Fruit fly (Drosophila melanogaster) whole organism, embryonic: ENCODE measurements around the gene br.

Source experiments
- Abd-B ChIP-seq: fragments of 200-800 bp; sonication (Bioruptor generic); optimal IDR thresholded peaks from 2 replicates; lab custom pipeline; 2018; ENCODE audit warnings: missing biosample characterization, mild to moderate bottlenecking, missing genetic modification characterization, moderate library complexity
- Atf-2 ChIP-seq: fragments of 200-800 bp; sonication (Bioruptor generic); optimal IDR thresholded peaks from 2 replicates; lab custom pipeline; 2016; ENCODE audit warnings: missing biosample characterization, missing genetic modification characterization
- CG10565 ChIP-seq: fragments of 200-800 bp; sonication (Bioruptor generic); optimal IDR thresholded peaks from 3 replicates; lab custom pipeline; 2016; ENCODE audit warnings: missing biosample characterization, mild to moderate bottlenecking, missing genetic modification characterization
- CG1647 ChIP-seq: fragments of 200-800 bp; sonication (Bioruptor generic); optimal IDR thresholded peaks from 3 replicates; lab custom pipeline; 2016; ENCODE audit warnings: missing biosample characterization, missing genetic modification characterization
- CG5953 ChIP-seq: fragments of 200-800 bp; sonication (Bioruptor generic); IDR thresholded peaks from 2 replicates; pipeline ENCODE4 v1.3.6; 2022; ENCODE audit warnings: missing biosample characterization, missing genetic modification characterization
- CG8924 ChIP-seq: fragments of 200-800 bp; optimal IDR thresholded peaks from 3 replicates; lab custom pipeline; 2019; ENCODE audit warnings: missing biosample characterization, mild to moderate bottlenecking, missing genetic modification characterization, moderate library complexity
- Elba2 ChIP-seq: fragments of 200-800 bp; sonication (Bioruptor generic); optimal IDR thresholded peaks from 3 replicates; lab custom pipeline; 2016; ENCODE audit warnings: missing biosample characterization, missing genetic modification characterization
- ara ChIP-seq: fragments of 200-800 bp; sonication (Bioruptor generic); IDR thresholded peaks from 2 replicates; pipeline ENCODE4 v1.3.6; 2022; ENCODE audit warnings: missing biosample characterization, missing genetic modification characterization
- en ChIP-seq: fragments of 200-800 bp; sonication (Bioruptor generic); optimal IDR thresholded peaks from 2 replicates; lab custom pipeline; 2016; ENCODE audit warnings: missing biosample characterization, missing genetic modification characterization
- jigr1 ChIP-seq: fragments of 200-800 bp; sonication (Bioruptor generic); IDR thresholded peaks from 3 replicates; pipeline ENCODE4 v1.3.6; 2022; ENCODE audit warnings: missing biosample characterization, missing genetic modification characterization
- lilli ChIP-seq: fragments of 200-800 bp; sonication (Bioruptor generic); optimal IDR thresholded peaks from 3 replicates; lab custom pipeline; 2016; ENCODE audit warnings: missing biosample characterization, missing genetic modification characterization
- scrt ChIP-seq: fragments of 200-800 bp; sonication (Bioruptor generic); optimal IDR thresholded peaks from 2 replicates; lab custom pipeline; 2018; ENCODE audit warnings: missing biosample characterization, mild to moderate bottlenecking, missing genetic modification characterization, moderate library complexity
- sr ChIP-seq: fragments of 200-800 bp; sonication (Bioruptor generic); IDR thresholded peaks from 3 replicates; pipeline ENCODE4 v1.3.6; 2022; ENCODE audit warnings: missing biosample characterization, missing genetic modification characterization
- tgo ChIP-seq: fragments of 200-800 bp; sonication (Bioruptor generic); IDR thresholded peaks from 3 replicates; pipeline ENCODE4 v1.3.6; 2022; ENCODE audit warnings: missing biosample characterization, missing genetic modification characterization

DNA sequence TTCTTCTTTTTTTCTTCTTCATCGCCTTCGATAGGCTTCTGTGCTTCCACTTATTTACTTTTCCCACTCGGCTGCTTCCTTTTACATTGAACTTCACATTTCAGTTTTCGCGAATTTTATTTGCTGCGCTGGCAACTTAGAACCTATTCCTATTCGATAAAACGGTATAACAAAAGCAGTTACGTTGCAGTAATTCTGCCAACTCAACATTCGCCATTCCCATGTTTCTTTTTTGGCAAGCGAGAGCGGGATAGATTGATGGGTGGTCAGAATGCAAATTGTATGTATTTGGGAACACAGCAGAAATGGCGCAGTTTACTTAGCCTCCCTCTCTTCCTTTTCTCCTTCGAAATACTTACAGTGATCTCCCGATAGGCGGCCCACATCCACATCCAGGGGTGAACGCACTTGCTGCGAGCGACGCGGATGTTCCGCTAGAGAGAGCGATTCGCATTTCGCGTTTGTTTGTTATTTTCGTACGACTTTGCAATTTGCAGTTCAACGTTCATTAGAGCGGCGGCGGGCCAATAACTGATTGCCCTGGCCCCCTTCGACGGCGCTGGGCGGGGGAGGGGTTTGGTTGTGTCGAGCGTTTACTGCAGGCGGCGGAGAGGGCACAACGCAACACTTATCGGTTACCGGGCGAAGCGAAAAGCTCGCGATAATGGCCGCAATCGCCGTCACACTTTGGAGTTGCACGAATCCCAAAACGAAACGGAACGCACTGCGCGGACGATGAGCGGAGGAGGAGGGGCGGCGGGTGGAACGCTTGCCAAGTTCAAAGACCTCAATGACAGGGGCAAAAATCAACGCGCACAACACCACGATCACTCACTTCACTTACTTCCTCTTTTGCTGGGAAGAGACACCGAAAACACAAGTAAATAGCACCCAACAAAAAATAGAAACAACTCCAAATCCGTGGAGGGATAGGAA lies 43.0 kb downstream of the br start:
- TF ChIP-seq Abd-B (GFP tag; lab: Kevin White, UChicago) (no peak), sr (GFP tag; lab: Robert Waterston, UW) (no peak), ara (GFP tag; lab: Robert Waterston, UW) (no peak), scrt (GFP tag; lab: Kevin White, UChicago) (no peak), Elba2 (GFP tag; lab: Kevin White, UChicago) (no peak), CG1647 (GFP tag; lab: Kevin White, UChicago) (no peak), CG8924 (tag; lab: Kevin White, UChicago) (no peak), lilli (no peak), Atf-2 (GFP tag; lab: Kevin White, UChicago) (no peak), CG10565 (no peak), en (GFP tag; lab: Kevin White, UChicago) (no peak), jigr1 (GFP tag; lab: Robert Waterston, UW) (no peak), tgo (GFP tag; lab: Robert Waterston, UW) (no peak), CG5953 (GFP tag; lab: Robert Waterston, UW) (no peak)
